Worm (Caenorhabditis elegans): Measurements from ENCODE around the gene hlh-6.

- no peak for TF ChIP-seq F13C5.2 (tag; optimal IDR thresholded peaks at IDR 0.05)
- no peak for TF ChIP-seq tbx-37 (GFP tag; conservative IDR thresholded peaks at IDR 0.05)
- no peak for TF ChIP-seq pes-1 (GFP tag; IDR thresholded peaks at IDR 0.05)
- TF ChIP-seq aly-1 (tag; optimal IDR thresholded peaks at IDR 0.05): no peak
- TF ChIP-seq hnd-1 (tag; optimal IDR thresholded peaks at IDR 0.05): no peak
- no peak for TF ChIP-seq ama-1 (optimal IDR thresholded peaks at IDR 0.05)
- TF ChIP-seq flt-1 (GFP tag; IDR thresholded peaks at IDR 0.05): no peak
- TF ChIP-seq tra-4 (tag; optimal IDR thresholded peaks at IDR 0.05): no peak
- TF ChIP-seq B0310.2 (tag; optimal IDR thresholded peaks at IDR 0.05): no peak
These were observed 48.2 kb upstream of the hlh-6 start, which contains the start of gene cyp-13A10 for ce11 chrII:9662797-9663196.
